Worm (Caenorhabditis elegans) whole organism, young adult: Measurements from ENCODE around the gene txt-8.

Experiments used
- B0035.1 ChIP-seq: sonication (generic microtip); optimal IDR thresholded peaks from 2 replicates; lab custom pipeline; 2016; ENCODE audit warnings: missing genetic modification characterization, mild to moderate bottlenecking, missing compliant biosample characterization, missing genotype, missing genetic modification reagents
- B0261.1 ChIP-seq: sonication (generic microtip); optimal IDR thresholded peaks from 2 replicates; lab custom pipeline; 2016; ENCODE audit warnings: mild to moderate bottlenecking, missing genetic modification characterization, moderate library complexity, missing compliant biosample characterization
- F22D6.2 ChIP-seq: sonication (generic microtip); optimal IDR thresholded peaks from 2 replicates; lab custom pipeline; 2016; ENCODE audit warnings: mild to moderate bottlenecking, missing genetic modification characterization, missing compliant biosample characterization
- F33H1.4 ChIP-seq: fragments of 200-800 bp; sonication (Bioruptor generic); IDR thresholded peaks from 2 replicates; pipeline ENCODE4 v1.3.6; 2022; ENCODE audit warnings: missing genetic modification reagents, missing genetic modification characterization, missing compliant biosample characterization
- F52B5.7 ChIP-seq: sonication (generic microtip); optimal IDR thresholded peaks from 2 replicates; lab custom pipeline; 2016; ENCODE audit warnings: mild to moderate bottlenecking, missing genetic modification characterization, missing compliant biosample characterization
- F57A8.1 ChIP-seq: fragments of 200-800 bp; sonication (Bioruptor generic); optimal IDR thresholded peaks from 2 replicates; lab custom pipeline; 2018; ENCODE audit warnings: mild to moderate bottlenecking, missing genetic modification characterization, moderate library complexity, missing compliant biosample characterization
- F57C9.4 ChIP-seq: sonication (generic microtip); optimal IDR thresholded peaks from 2 replicates; lab custom pipeline; 2017; ENCODE audit warnings: mild to moderate bottlenecking, missing genetic modification characterization, missing compliant biosample characterization
- Y67H2A.10 ChIP-seq: fragments of 200-800 bp; sonication (Bioruptor generic); conservative IDR thresholded peaks from 2 replicates; pipeline ENCODE4 v1.3.6; 2022; ENCODE audit warnings: missing genetic modification reagents, missing genetic modification characterization, missing compliant biosample characterization
- Y79H2A.3 ChIP-seq: fragments of 200-800 bp; sonication (Bioruptor generic); conservative IDR thresholded peaks from 2 replicates; pipeline ENCODE4 v1.3.6; 2022; ENCODE audit warnings: missing genetic modification reagents, missing genetic modification characterization, missing compliant biosample characterization
- Y95B8A.8 ChIP-seq: fragments of 200-800 bp; sonication (Bioruptor generic); IDR thresholded peaks from 2 replicates; pipeline ENCODE4 v1.3.6; 2022; ENCODE audit warnings: missing genetic modification reagents, missing genetic modification characterization, missing compliant biosample characterization
- ama-1 ChIP-seq, 3 experiments: fragments of 150-350 bp in 1 of 3; sonication (generic microtip) in 2 of 3; optimal IDR thresholded peaks; 2 replicates each; lab custom pipeline; 2014 to 2018; ENCODE audit warnings: missing biosample characterization in 2 of 3, missing genetic modification characterization in 2 of 3, missing genetic modification reagents in 2 of 3
- attf-3 ChIP-seq: fragments of 200-800 bp; sonication (Bioruptor generic); conservative IDR thresholded peaks from 2 replicates; pipeline ENCODE4 v1.3.6; 2022; ENCODE audit warnings: missing genetic modification reagents, missing genetic modification characterization, missing compliant biosample characterization
- attf-5 ChIP-seq: fragments of 200-800 bp; sonication (Bioruptor generic); optimal IDR thresholded peaks from 2 replicates; lab custom pipeline; 2018; ENCODE audit warnings: mild to moderate bottlenecking, missing genetic modification characterization, missing compliant biosample characterization
- attf-6 ChIP-seq: fragments of 200-800 bp; sonication (Bioruptor generic); IDR thresholded peaks from 2 replicates; pipeline ENCODE4 v1.3.6; 2022; ENCODE audit warnings: missing genetic modification reagents, missing genetic modification characterization, missing compliant biosample characterization
- bed-1 ChIP-seq: fragments of 200-800 bp; sonication (Bioruptor generic); IDR thresholded peaks from 2 replicates; pipeline ENCODE4 v1.3.6; 2022; ENCODE audit warnings: missing genetic modification reagents, missing genetic modification characterization, missing compliant biosample characterization
- dox-1 ChIP-seq: fragments of 200-800 bp; sonication (Bioruptor generic); IDR thresholded peaks from 2 replicates; pipeline ENCODE4 v1.3.6; 2022; ENCODE audit warnings: missing genetic modification reagents, missing genetic modification characterization, missing compliant biosample characterization
- egrh-3 ChIP-seq: fragments of 200-800 bp; sonication (Bioruptor generic); IDR thresholded peaks from 2 replicates; pipeline ENCODE4 v1.3.6; 2022; ENCODE audit warnings: missing genetic modification reagents, missing genetic modification characterization, missing compliant biosample characterization
- ets-4 ChIP-seq: fragments of 200-800 bp; sonication (Bioruptor generic); optimal IDR thresholded peaks from 2 replicates; lab custom pipeline; 2018; ENCODE audit warnings: mild to moderate bottlenecking, missing genetic modification characterization, missing compliant biosample characterization
- hlh-12 ChIP-seq: sonication (generic microtip); optimal IDR thresholded peaks from 2 replicates; lab custom pipeline; 2016; ENCODE audit warnings: missing genetic modification characterization, missing compliant biosample characterization
- hlh-26 ChIP-seq: fragments of 200-800 bp; sonication (Bioruptor generic); conservative IDR thresholded peaks from 2 replicates; pipeline ENCODE4 v1.3.6; 2022; ENCODE audit warnings: missing genetic modification reagents, missing genetic modification characterization, missing compliant biosample characterization
- hmg-20 ChIP-seq: fragments of 200-800 bp; sonication (Bioruptor generic); IDR thresholded peaks from 2 replicates; pipeline ENCODE4 v1.3.6; 2022; ENCODE audit warnings: missing genetic modification reagents, missing genetic modification characterization, missing compliant biosample characterization
- hsf-1 ChIP-seq: fragments of 200-800 bp; sonication (Bioruptor generic); IDR thresholded peaks from 2 replicates; pipeline ENCODE4 v1.3.6; 2022; ENCODE audit warnings: missing genetic modification reagents, missing genetic modification characterization, missing compliant biosample characterization
- let-607 ChIP-seq, 2 experiments: fragments of 200-800 bp in 1 of 2; sonication (Bioruptor generic) in 1 of 2; sonication (generic microtip) in 1 of 2; optimal IDR thresholded peaks; 2 replicates each; lab custom pipeline; 2016 to 2018; ENCODE audit warnings: mild to moderate bottlenecking in 2 of 2, missing compliant biosample characterization in 2 of 2, missing genetic modification characterization in 2 of 2, moderate library complexity in 2 of 2, missing genotype in 1 of 2
- lin-26 ChIP-seq: fragments of 200-800 bp; sonication (Bioruptor generic); IDR thresholded peaks from 2 replicates; pipeline ENCODE4 v1.3.6; 2022; ENCODE audit warnings: missing genetic modification reagents, missing genetic modification characterization, missing compliant biosample characterization
- lin-54 ChIP-seq: fragments of 200-800 bp; sonication (Bioruptor generic); optimal IDR thresholded peaks from 2 replicates; lab custom pipeline; 2018; ENCODE audit warnings: mild to moderate bottlenecking, missing genetic modification characterization, missing compliant biosample characterization
- madf-10 ChIP-seq: sonication (generic microtip); optimal IDR thresholded peaks from 2 replicates; lab custom pipeline; 2016; ENCODE audit warnings: mild to moderate bottlenecking, missing genetic modification characterization, missing compliant biosample characterization
- madf-6 ChIP-seq: fragments of 200-800 bp; sonication (Bioruptor generic); IDR thresholded peaks from 2 replicates; pipeline ENCODE4 v1.3.6; 2022; ENCODE audit warnings: missing genetic modification reagents, missing genetic modification characterization, missing compliant biosample characterization
- madf-8 ChIP-seq: fragments of 200-800 bp; sonication (Bioruptor generic); conservative IDR thresholded peaks from 2 replicates; pipeline ENCODE4 v1.3.6; 2022; ENCODE audit warnings: missing genetic modification reagents, missing genetic modification characterization, missing compliant biosample characterization
- mel-28 ChIP-seq: sonication (generic microtip); optimal IDR thresholded peaks from 2 replicates; lab custom pipeline; 2016; ENCODE audit warnings: borderline replicate concordance, mild to moderate bottlenecking, missing genetic modification characterization, missing compliant biosample characterization
- mes-4 ChIP-seq: sonication (generic microtip); optimal IDR thresholded peaks from 2 replicates; lab custom pipeline; 2016; ENCODE audit warnings: missing genotype, missing genetic modification characterization, missing compliant biosample characterization
- nfya-1 ChIP-seq: sonication (generic microtip); optimal IDR thresholded peaks from 2 replicates; lab custom pipeline; 2017; ENCODE audit warnings: antibody characterized with exemption, missing compliant biosample characterization, missing genetic modification characterization, borderline replicate concordance; ENCODE audit not compliant: insufficient read depth
- nhr-27 ChIP-seq: fragments of 200-800 bp; sonication (Bioruptor generic); optimal IDR thresholded peaks from 2 replicates; lab custom pipeline; 2018; ENCODE audit warnings: mild to moderate bottlenecking, missing genetic modification characterization, moderate library complexity, missing compliant biosample characterization
- repo-1 ChIP-seq: sonication (generic microtip); optimal IDR thresholded peaks from 2 replicates; lab custom pipeline; 2017; ENCODE audit warnings: mild to moderate bottlenecking, missing genetic modification characterization, missing compliant biosample characterization
- sptf-2 ChIP-seq: fragments of 200-800 bp; sonication (Bioruptor generic); optimal IDR thresholded peaks from 2 replicates; lab custom pipeline; 2018; ENCODE audit warnings: mild to moderate bottlenecking, missing genetic modification characterization, missing compliant biosample characterization
- xnd-1 ChIP-seq: sonication (generic microtip); optimal IDR thresholded peaks from 2 replicates; lab custom pipeline; 2016; ENCODE audit warnings: missing genotype, missing genetic modification reagents, missing genetic modification characterization, missing compliant biosample characterization
- zfh-2 ChIP-seq: fragments of 200-800 bp; sonication (Bioruptor generic); conservative IDR thresholded peaks from 2 replicates; pipeline ENCODE4 v1.3.6; 2022; ENCODE audit warnings: missing genetic modification reagents, missing genetic modification characterization, missing compliant biosample characterization
- ztf-25 ChIP-seq: fragments of 200-800 bp; sonication (Bioruptor generic); IDR thresholded peaks from 2 replicates; pipeline ENCODE4 v1.3.6; 2022; ENCODE audit warnings: missing genetic modification reagents, missing genetic modification characterization, missing compliant biosample characterization
- ztf-3 ChIP-seq: fragments of 200-800 bp; sonication (Bioruptor generic); optimal IDR thresholded peaks from 2 replicates; lab custom pipeline; 2018; ENCODE audit warnings: mild to moderate bottlenecking, missing genetic modification characterization, missing compliant biosample characterization

Gene txt-8

ce11 chrV:18412351-18412750 lies 1.8 kb upstream of the txt-8 start (continued):
- TF ChIP-seq madf-6 (GFP tag; lab: Robert Waterston, UW) (peak; percentile 60; the same call in 1 of the 2 replicates), F22D6.2 (tag; lab: Kevin White, UChicago) (no peak), attf-5 (peak; percentile 5), lin-54 (GFP tag; lab: Kevin White, UChicago) (peak; percentile 19), lin-26 (peak; percentile 79), bed-1 (GFP tag; lab: Robert Waterston, UW) (no peak)

ce11 chrV:18412887-18413286 lies 1.3 kb upstream of the txt-8 start, which contains the start of gene ZK262.2:
Gene ZK262.2 (minus strand): TSS chrV:18412987.
- no peak for TF ChIP-seq Y79H2A.3 (GFP tag; lab: Robert Waterston, UW)
- no peak for TF ChIP-seq madf-8 (GFP tag; lab: Robert Waterston, UW)

- TF ChIP-seq zfh-2 (GFP tag; lab: Robert Waterston, UW): peak; percentile 47; the same call in 1 of the 2 replicates
- 0 out of 2 replicates have a peak, but pooled peaks have one; percentile 7 for TF ChIP-seq hsf-1 (GFP tag; lab: Robert Waterston, UW)
- TF ChIP-seq egrh-3: peak; percentile 76; the same call in 1 of the 2 replicates
- TF ChIP-seq, all 124 proteins: peak for 3; not testable (repeated sequence) for 121
Observed at ce11 chrV:18415878-18416277, 1.7 kb downstream of the txt-8 start.

- TF ChIP-seq attf-6 (GFP tag; lab: Robert Waterston, UW): no peak
- TF ChIP-seq sptf-2 (GFP tag; lab: Kevin White, UChicago): no peak
Observed at ce11 chrV:18420797-18421196, 6.6 kb downstream of the txt-8 start, which contains the start of gene srj-26. Gene srj-26 (plus strand): TSS chrV:18421097.

ce11 chrV:18424471-18424870 lies 10.3 kb downstream of the txt-8 start, which contains the start of gene ZK262.4:
Gene ZK262.4 (minus strand): TSS chrV:18424571.
- TF ChIP-seq repo-1: no peak
- no peak for TF ChIP-seq B0261.1
- no peak for TF ChIP-seq xnd-1 (tag; lab: Kevin White, UChicago)
- no peak for TF ChIP-seq F57C9.4
- no peak for TF ChIP-seq hlh-26
- no peak for TF ChIP-seq mes-4 (tag; lab: Kevin White, UChicago)
- TF ChIP-seq hlh-12 (tag; lab: Kevin White, UChicago): no peak
- TF ChIP-seq attf-5: no peak
- no peak for TF ChIP-seq F33H1.4 (GFP tag; lab: Robert Waterston, UW)
- no peak for TF ChIP-seq Y95B8A.8
- no peak for TF ChIP-seq F52B5.7
- no peak for TF ChIP-seq dox-1

ce11 chrV:18425544-18425943 lies 11.4 kb downstream of the txt-8 start, which contains the start of gene ZK262.19:
Gene ZK262.19 (minus strand): TSS chrV:18425644.
- TF ChIP-seq let-607 (tag; optimal IDR thresholded peaks at IDR 0.05; lab: Kevin White, UChicago) (no peak), attf-3 (GFP tag; lab: Robert Waterston, UW) (no peak)
- TF ChIP-seq, all 124 proteins: peak for 0

ce11 chrV:18426280-18426679 lies 12.1 kb downstream of the txt-8 start, which contains the start of gene srw-83:
Gene srw-83 (plus strand): TSS chrV:18426580.
- TF ChIP-seq F22D6.2 (tag; lab: Kevin White, UChicago): no peak
- TF ChIP-seq mel-28 (tag; lab: Kevin White, UChicago): no peak
- TF ChIP-seq hmg-20: no peak
- TF ChIP-seq ama-1 (optimal IDR thresholded peaks at IDR 0.05; lab: Kevin White, UChicago): no peak
- TF ChIP-seq ama-1 (GFP tag; optimal IDR thresholded peaks at IDR 0.05; lab: Kevin White, UChicago): no peak
- TF ChIP-seq nhr-27: no peak
- TF ChIP-seq B0035.1 (tag; lab: Kevin White, UChicago): no peak
- no peak for TF ChIP-seq Y67H2A.10 (GFP tag; lab: Robert Waterston, UW)
- TF ChIP-seq madf-10 (tag; lab: Kevin White, UChicago): no peak
- TF ChIP-seq ztf-3 (GFP tag; lab: Kevin White, UChicago): no peak
- no peak for TF ChIP-seq zfh-2 (GFP tag; lab: Robert Waterston, UW)
- no peak for TF ChIP-seq F57A8.1 (GFP tag; lab: Kevin White, UChicago)
- TF ChIP-seq attf-3 (GFP tag; lab: Robert Waterston, UW): no peak
- no peak for TF ChIP-seq ztf-25 (GFP tag; lab: Robert Waterston, UW)
- no peak for TF ChIP-seq nfya-1
- no peak for TF ChIP-seq ets-4 (GFP tag; lab: Kevin White, UChicago)
